Worm (Caenorhabditis elegans): ENCODE data around the gene mpk-1.

mpk-1 gene

ce11 chrIII:4176109-4176596 lies 51.8 kb downstream of the mpk-1 start, which contains the start of the genes hrde-1 and C16C10.13:
TSS of gene hrde-1 (minus strand) at chrIII:4176159.
TSS of gene C16C10.13 (plus strand) at chrIII:4176440.
- TF ChIP-seq attf-4 (tag; optimal IDR thresholded peaks at IDR 0.05) (no peak), zfp-2 (tag; optimal IDR thresholded peaks at IDR 0.05) (no peak), lin-38 (GFP tag; IDR thresholded peaks at IDR 0.05) (peak; percentile 96), pha-4 (GFP tag; IDR thresholded peaks at IDR 0.05) (no peak), pha-4 (tag; optimal IDR thresholded peaks at IDR 0.05) (no peak), ces-1 (GFP tag; optimal IDR thresholded peaks at IDR 0.05) (no peak), egl-43 (GFP tag; IDR thresholded peaks at IDR 0.05) (no peak), D1046.2 (GFP tag; IDR thresholded peaks at IDR 0.05) (no peak), spr-3 (GFP tag; optimal IDR thresholded peaks at IDR 0.05) (no peak), F49E8.2 (tag; optimal IDR thresholded peaks at IDR 0.05; ENCODE audit: borderline replicate concordance) (peak; percentile 77), duxl-1 (tag; optimal IDR thresholded peaks at IDR 0.05; ENCODE audit: poor library complexity) (no peak), zip-11 (GFP tag; IDR thresholded peaks at IDR 0.05) (no peak), nhr-28 (tag; optimal IDR thresholded peaks at IDR 0.05) (no peak), daf-8 (GFP tag; IDR thresholded peaks at IDR 0.05) (no peak), daf-19 (GFP tag; conservative IDR thresholded peaks at IDR 0.05) (no peak), unc-39 (tag; optimal IDR thresholded peaks at IDR 0.05) (no peak), unc-130 (GFP tag; optimal IDR thresholded peaks at IDR 0.05) (peak; percentile 90), zfp-3 (GFP tag; conservative IDR thresholded peaks at IDR 0.05) (no peak), Y105C5A.15 (GFP tag; IDR thresholded peaks at IDR 0.05) (no peak), nhr-10 (tag; optimal IDR thresholded peaks at IDR 0.05) (no peak), snpc-4 (tag; optimal IDR thresholded peaks at IDR 0.05) (no peak), nhr-11 (tag; optimal IDR thresholded peaks at IDR 0.05) (no peak)

DNA sequence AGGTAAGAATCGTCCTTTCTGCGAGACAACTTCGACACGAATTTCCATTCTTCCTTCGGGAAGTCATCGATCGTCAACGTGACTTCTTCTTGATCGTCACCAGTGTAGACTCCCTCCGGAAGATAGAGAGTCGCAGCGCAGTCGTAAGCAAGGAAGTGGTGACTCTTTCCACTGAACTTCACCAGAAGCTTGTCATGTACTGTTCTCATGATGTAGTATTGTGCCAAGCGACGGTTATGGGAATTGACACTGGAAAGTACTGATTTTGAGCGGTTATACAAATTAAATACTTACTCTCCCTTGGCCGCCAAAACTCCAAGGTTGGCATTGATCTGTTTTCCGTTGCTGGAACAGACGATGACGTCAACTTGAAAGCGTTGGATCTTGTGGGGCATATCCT lies 52.4 kb downstream of the mpk-1 start:
- TF ChIP-seq F44E2.7 (GFP tag; IDR thresholded peaks at IDR 0.05): 0 out of 2 replicates have a peak, but pooled peaks have one; percentile 12
- no peak for TF ChIP-seq attf-4 (tag; optimal IDR thresholded peaks at IDR 0.05)
- no peak for TF ChIP-seq snpc-1.2 (GFP tag; IDR thresholded peaks at IDR 0.05)

DNA sequence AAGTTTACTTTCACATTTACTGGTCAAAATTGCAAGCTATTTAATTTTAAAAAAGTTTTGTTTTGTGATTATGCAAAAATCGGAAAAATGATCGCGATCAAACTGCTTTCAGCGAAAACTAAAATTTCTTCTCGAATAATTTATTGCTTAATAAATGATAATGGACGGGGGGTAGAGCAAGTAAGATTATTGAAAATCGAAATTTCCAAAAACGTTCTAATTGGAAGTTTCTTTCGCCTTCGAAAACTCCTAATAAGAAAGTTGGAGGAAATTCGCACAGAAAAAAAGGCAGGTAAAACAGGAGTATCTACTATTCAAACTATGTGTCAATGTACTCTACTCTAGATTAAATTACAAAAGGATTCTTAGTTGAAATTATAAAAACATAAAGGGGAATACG lies 55.7 kb downstream of the mpk-1 start:
- peak; percentile 30; the same call in 1 of the 2 replicates for TF ChIP-seq egl-43 (GFP tag; IDR thresholded peaks at IDR 0.05)
- no peak for TF ChIP-seq zfp-2 (tag; optimal IDR thresholded peaks at IDR 0.05)
- TF ChIP-seq daf-12 (tag; optimal IDR thresholded peaks at IDR 0.05): no peak
- peak; percentile 66; the same call in 1 of the 2 replicates for TF ChIP-seq snpc-1.2 (GFP tag; IDR thresholded peaks at IDR 0.05)
- 0 out of 2 replicates have a peak, but pooled peaks have one; percentile 6 for TF ChIP-seq lim-7 (GFP tag; IDR thresholded peaks at IDR 0.05)
- TF ChIP-seq lin-38 (GFP tag; IDR thresholded peaks at IDR 0.05): peak; percentile 68
- no peak for TF ChIP-seq mxl-2 (GFP tag; conservative IDR thresholded peaks at IDR 0.05)
- TF ChIP-seq mdt-29 (GFP tag; IDR thresholded peaks at IDR 0.05): no peak
- TF ChIP-seq aly-2 (tag; optimal IDR thresholded peaks at IDR 0.05): peak; percentile 84
- TF ChIP-seq pha-4 (GFP tag; IDR thresholded peaks at IDR 0.05): 0 out of 2 replicates have a peak, but pooled peaks have one; percentile 56
- no peak for TF ChIP-seq pha-4 (tag; optimal IDR thresholded peaks at IDR 0.05)
- TF ChIP-seq Y105C5A.15 (GFP tag; IDR thresholded peaks at IDR 0.05): 0 out of 2 replicates have a peak, but pooled peaks have one; percentile 63
- TF ChIP-seq daf-16 (GFP tag; optimal IDR thresholded peaks at IDR 0.05): peak in 1 of 2 experiments; percentile 36
- TF ChIP-seq daf-16 (tag; optimal IDR thresholded peaks at IDR 0.05): no peak
- no peak for TF ChIP-seq nhr-77 (tag; optimal IDR thresholded peaks at IDR 0.05)
- TF ChIP-seq cey-2 (tag; optimal IDR thresholded peaks at IDR 0.05; ENCODE audit: borderline replicate concordance, insufficient read depth): no peak
- TF ChIP-seq ceh-44 (GFP tag; IDR thresholded peaks at IDR 0.05): no peak
- peak; percentile 45 for TF ChIP-seq unc-130 (GFP tag; optimal IDR thresholded peaks at IDR 0.05)
- TF ChIP-seq arid-1 (GFP tag; conservative IDR thresholded peaks at IDR 0.05): peak; percentile 45; the same call in 1 of the 2 replicates
- no peak for TF ChIP-seq fos-1 (tag; optimal IDR thresholded peaks at IDR 0.05)
- TF ChIP-seq nhr-111 (GFP tag; optimal IDR thresholded peaks at IDR 0.05): no peak
- TF ChIP-seq lin-1 (GFP tag; IDR thresholded peaks at IDR 0.05): peak; percentile 39; the same call in 1 of the 2 replicates
- peak; percentile 18 for TF ChIP-seq Y5F2A.4 (GFP tag; optimal IDR thresholded peaks at IDR 0.05)
- no peak for TF ChIP-seq hlh-30 (tag; optimal IDR thresholded peaks at IDR 0.05; ENCODE audit: insufficient read depth)
- no peak for TF ChIP-seq mep-1 (tag; optimal IDR thresholded peaks at IDR 0.05)
- TF ChIP-seq ctbp-1 (GFP tag; IDR thresholded peaks at IDR 0.05): 0 out of 2 replicates have a peak, but pooled peaks have one; percentile 29
- no peak for TF ChIP-seq lin-39 (tag; optimal IDR thresholded peaks at IDR 0.05)
- TF ChIP-seq Y48G9A.11 (GFP tag; IDR thresholded peaks at IDR 0.05): peak; percentile 60
- TF ChIP-seq F49E8.2 (tag; optimal IDR thresholded peaks at IDR 0.05; ENCODE audit: borderline replicate concordance): peak; percentile 83
- no peak for TF ChIP-seq ztf-7 (tag; optimal IDR thresholded peaks at IDR 0.05)
